Worm (Caenorhabditis elegans) whole organism, young adult: Measurements from ENCODE around the gene C31C9.7.

Source experiments
- F49E8.2 ChIP-seq: sonication (generic microtip); optimal IDR thresholded peaks from 3 replicates; lab custom pipeline; 2017; ENCODE audit warnings: missing genetic modification characterization, mild to moderate bottlenecking, missing compliant biosample characterization, antibody characterized with exemption, moderate library complexity; ENCODE audit not compliant: insufficient read depth
- attf-6 ChIP-seq: fragments of 200-800 bp; sonication (Bioruptor generic); IDR thresholded peaks from 2 replicates; pipeline ENCODE4 v1.3.6; 2022; ENCODE audit warnings: missing genetic modification reagents, missing genetic modification characterization, missing compliant biosample characterization
- hsf-1 ChIP-seq: fragments of 200-800 bp; sonication (Bioruptor generic); IDR thresholded peaks from 2 replicates; pipeline ENCODE4 v1.3.6; 2022; ENCODE audit warnings: missing genetic modification reagents, missing genetic modification characterization, missing compliant biosample characterization
- nfya-1 ChIP-seq: sonication (generic microtip); optimal IDR thresholded peaks from 2 replicates; lab custom pipeline; 2017; ENCODE audit warnings: antibody characterized with exemption, missing compliant biosample characterization, missing genetic modification characterization, borderline replicate concordance; ENCODE audit not compliant: insufficient read depth
- nhr-80 ChIP-seq: sonication (generic microtip); optimal IDR thresholded peaks from 2 replicates; lab custom pipeline; 2016; ENCODE audit warnings: missing genetic modification characterization, missing compliant biosample characterization
- pha-4 ChIP-seq: fragments of 150-350 bp; sonication (generic microtip); optimal IDR thresholded peaks from 2 replicates; lab custom pipeline; 2014; ENCODE audit warnings: missing biosample characterization, missing genetic modification reagents, missing genetic modification characterization
- snpc-3.4 ChIP-seq: sonication (generic microtip); optimal IDR thresholded peaks from 2 replicates; lab custom pipeline; 2017; ENCODE audit warnings: missing genetic modification characterization, mild to moderate bottlenecking, missing compliant biosample characterization, antibody characterized with exemption, moderate library complexity, missing genotype, missing genetic modification reagents

DNA sequence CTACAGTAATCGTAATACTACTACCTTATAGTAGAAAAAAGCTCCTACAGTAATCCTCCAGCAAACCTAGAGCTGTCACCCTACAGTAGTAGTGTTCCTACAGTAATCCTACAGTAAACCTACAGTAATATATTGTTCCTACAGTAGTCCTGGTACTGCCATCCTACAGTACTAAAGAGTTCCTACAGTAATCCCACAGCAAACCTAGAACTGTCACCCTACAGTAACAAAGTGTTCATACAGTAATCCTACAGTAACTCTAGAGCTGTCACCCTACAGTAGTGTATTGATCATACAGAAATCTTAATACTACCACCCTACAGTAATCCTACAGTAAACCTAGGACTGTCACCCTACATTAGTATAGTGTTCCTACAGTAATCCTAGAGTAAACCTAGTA lies 44.3 kb downstream of the C31C9.7 start:
- TF ChIP-seq snpc-3.4 (no peak), attf-6 (GFP tag; lab: Robert Waterston, UW) (no peak), pha-4 (no peak), hsf-1 (GFP tag; lab: Robert Waterston, UW) (no peak), nfya-1 (tag; lab: Kevin White, UChicago) (no peak), F49E8.2 (tag; lab: Kevin White, UChicago) (no peak), nhr-80 (tag; lab: Kevin White, UChicago) (no peak)
